Fruit fly (Drosophila melanogaster) whole organism: ENCODE measurements around the gene CG10019.

Experiments
- pan ChIP-seq: fragments of >200 bp; optimal IDR thresholded peaks from 2 replicates; lab custom pipeline; 2017
- psq ChIP-seq: fragments of >200 bp; optimal IDR thresholded peaks from 2 replicates; lab custom pipeline; 2017

DNA sequence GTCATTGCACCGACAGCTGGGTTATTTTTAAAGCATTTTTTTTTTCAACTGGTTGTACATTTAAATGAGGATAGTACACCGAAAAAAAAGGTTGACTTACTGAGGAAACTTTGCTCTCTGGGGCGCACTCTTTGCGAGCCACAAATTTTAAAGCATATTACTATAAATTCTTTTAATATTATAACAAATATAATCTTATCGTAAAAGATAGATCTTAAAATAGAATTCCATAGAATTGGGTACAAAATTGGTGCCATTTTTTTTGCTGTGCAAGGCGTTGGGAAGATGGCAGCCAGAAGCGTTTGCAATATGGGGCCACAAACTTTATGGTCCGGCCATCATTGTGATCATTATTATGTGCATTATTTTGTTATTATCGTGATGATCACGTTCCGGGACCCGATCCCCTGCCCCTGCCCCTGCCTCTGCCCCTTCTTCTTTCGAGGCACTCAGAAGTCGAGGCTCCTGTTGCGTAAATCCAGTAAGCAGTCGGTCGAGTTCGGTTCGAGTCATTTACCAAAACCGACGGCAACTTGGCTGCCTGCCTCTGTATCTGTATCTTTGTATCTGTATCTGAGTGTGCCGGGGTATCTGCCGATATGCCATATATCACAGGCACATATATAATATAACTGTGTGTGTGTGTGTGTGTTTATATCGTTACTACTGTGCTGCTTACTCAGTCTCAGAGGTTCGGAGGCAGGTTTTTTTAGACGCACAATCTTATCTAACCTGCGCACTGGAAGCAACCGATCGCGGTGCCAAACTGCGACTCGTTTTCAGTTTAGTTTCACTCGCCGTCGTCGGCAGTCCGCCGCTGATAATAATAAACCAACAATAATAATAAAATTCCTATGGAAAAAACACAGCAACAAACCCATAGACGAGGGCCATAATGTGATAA lies 48.1 kb downstream of the CG10019 start:
- TF ChIP-seq pan (lab: Kevin White, UChicago) = no peak
- no peak for TF ChIP-seq psq
